Fruit fly (Drosophila melanogaster) whole organism, embryonic: ENCODE results near the gene Bub1.

Source experiments
- CG1024 ChIP-seq: fragments of 200-800 bp; sonication (Bioruptor generic); IDR thresholded peaks from 2 replicates; pipeline ENCODE4 v1.3.6; 2022; ENCODE audit warnings: missing biosample characterization, missing genetic modification characterization
- CG13287 ChIP-seq: fragments of 200-800 bp; sonication (Bioruptor generic); IDR thresholded peaks from 2 replicates; pipeline ENCODE4 v1.3.6; 2022; ENCODE audit warnings: missing biosample characterization, missing genetic modification characterization; ENCODE audit not compliant: partially characterized antibody
- CG14860 ChIP-seq: fragments of 200-800 bp; sonication (Bioruptor generic); IDR thresholded peaks from 3 replicates; pipeline ENCODE4 v1.3.6; 2022; ENCODE audit warnings: missing biosample characterization, missing genetic modification characterization; ENCODE audit not compliant: partially characterized antibody
- CG15011 ChIP-seq: fragments of 200-800 bp; sonication (Bioruptor generic); optimal IDR thresholded peaks from 3 replicates; lab custom pipeline; 2018; ENCODE audit warnings: missing biosample characterization, mild to moderate bottlenecking, missing genetic modification characterization
- CG15696 ChIP-seq: fragments of 200-800 bp; sonication (Bioruptor generic); optimal IDR thresholded peaks from 2 replicates; lab custom pipeline; 2019; ENCODE audit warnings: missing biosample characterization, mild to moderate bottlenecking, missing genetic modification characterization, moderate library complexity
- CG16779 ChIP-seq: fragments of 200-800 bp; sonication (Bioruptor generic); IDR thresholded peaks from 2 replicates; pipeline ENCODE4 v1.3.6; 2022; ENCODE audit warnings: missing biosample characterization, missing genetic modification characterization
- CG4617 ChIP-seq: fragments of 200-800 bp; sonication (Bioruptor generic); optimal IDR thresholded peaks from 3 replicates; lab custom pipeline; 2016; ENCODE audit warnings: missing biosample characterization, missing genetic modification characterization, borderline replicate concordance
- CG9727 ChIP-seq: fragments of 200-800 bp; sonication (Bioruptor generic); optimal IDR thresholded peaks from 3 replicates; lab custom pipeline; 2017; ENCODE audit warnings: missing biosample characterization, mild to moderate bottlenecking, missing genetic modification characterization
- D ChIP-seq, 2 experiments: fragments of 200-800 bp in 1 of 2; fragments of >200 bp in 1 of 2; sonication (Bioruptor generic) in 1 of 2; optimal IDR thresholded peaks; 2 replicates in 1 of 2; 3 replicates in 1 of 2; lab custom pipeline; 2017; ENCODE audit warnings: mild to moderate bottlenecking in 1 of 2, missing biosample characterization in 1 of 2, missing genetic modification characterization in 1 of 2, missing genetic modification reagents in 1 of 2
- Dek ChIP-seq: fragments of 200-800 bp; sonication (Bioruptor generic); optimal IDR thresholded peaks from 3 replicates; lab custom pipeline; 2019; ENCODE audit warnings: missing biosample characterization, mild to moderate bottlenecking, missing genetic modification characterization, moderate library complexity
- Dref ChIP-seq: fragments of 200-800 bp; sonication (Bioruptor generic); IDR thresholded peaks from 2 replicates; pipeline ENCODE4 v1.3.6; 2022; ENCODE audit warnings: missing biosample characterization, missing genetic modification characterization
- ERR ChIP-seq: fragments of 200-800 bp; sonication (Bioruptor generic); optimal IDR thresholded peaks from 2 replicates; lab custom pipeline; 2016; ENCODE audit warnings: missing biosample characterization, missing genetic modification characterization
- Elba2 ChIP-seq: fragments of 200-800 bp; sonication (Bioruptor generic); optimal IDR thresholded peaks from 3 replicates; lab custom pipeline; 2016; ENCODE audit warnings: missing biosample characterization, missing genetic modification characterization
- Hand ChIP-seq: fragments of 200-800 bp; sonication (Bioruptor generic); optimal IDR thresholded peaks from 2 replicates; lab custom pipeline; 2017; ENCODE audit warnings: mild to moderate bottlenecking, missing biosample characterization, missing genetic modification reagents, missing genetic modification characterization
- Jarid2 ChIP-seq: fragments of 200-800 bp; sonication (Bioruptor generic); optimal IDR thresholded peaks from 3 replicates; lab custom pipeline; 2017; ENCODE audit warnings: mild to moderate bottlenecking, missing biosample characterization, missing genetic modification reagents, missing genetic modification characterization
- MBD-R2 ChIP-seq: fragments of 200-800 bp; sonication (Bioruptor generic); IDR thresholded peaks from 2 replicates; pipeline ENCODE4 v1.3.6; 2022; ENCODE audit warnings: missing biosample characterization, missing genetic modification characterization
- MESR4 ChIP-seq: fragments of 200-800 bp; sonication (Bioruptor generic); optimal IDR thresholded peaks from 2 replicates; lab custom pipeline; 2018; ENCODE audit warnings: missing biosample characterization, mild to moderate bottlenecking, missing genetic modification characterization, moderate library complexity
- NC2β ChIP-seq: fragments of 200-800 bp; sonication (Bioruptor generic); optimal IDR thresholded peaks from 2 replicates; lab custom pipeline; 2016; ENCODE audit warnings: missing biosample characterization, missing genetic modification characterization
- NFAT ChIP-seq: fragments of 200-800 bp; sonication (Bioruptor generic); IDR thresholded peaks from 2 replicates; pipeline ENCODE4 v1.3.6; 2022; ENCODE audit warnings: missing biosample characterization, missing genetic modification characterization
- Pdp1 ChIP-seq, 2 experiments: fragments of 200-800 bp; sonication (Bioruptor generic); optimal IDR thresholded peaks; 3 replicates each; lab custom pipeline; 2016; ENCODE audit warnings: missing biosample characterization in 2 of 2, missing genetic modification characterization in 2 of 2, mild to moderate bottlenecking in 1 of 2, moderate library complexity in 1 of 2
- Scr ChIP-seq: fragments of 200-800 bp; sonication (Bioruptor generic); IDR thresholded peaks from 2 replicates; pipeline ENCODE4 v1.3.6; 2022; ENCODE audit warnings: missing biosample characterization, missing genetic modification characterization; ENCODE audit not compliant: partially characterized antibody
- Sry-β ChIP-seq: fragments of 200-800 bp; sonication (Bioruptor generic); optimal IDR thresholded peaks from 2 replicates; lab custom pipeline; 2018; ENCODE audit warnings: missing biosample characterization, mild to moderate bottlenecking, missing genetic modification characterization, moderate library complexity
- Sry-δ ChIP-seq: fragments of 200-800 bp; sonication (Bioruptor generic); optimal IDR thresholded peaks from 2 replicates; lab custom pipeline; 2016; ENCODE audit warnings: missing biosample characterization, missing genetic modification characterization
- Taf1 ChIP-seq: fragments of 200-800 bp; sonication (Bioruptor generic); IDR thresholded peaks from 2 replicates; pipeline ENCODE4 v1.3.6; 2022; ENCODE audit warnings: missing biosample characterization, missing genetic modification characterization
- YL-1 ChIP-seq: fragments of 200-800 bp; sonication (Bioruptor generic); optimal IDR thresholded peaks from 3 replicates; lab custom pipeline; 2017; ENCODE audit warnings: missing biosample characterization, mild to moderate bottlenecking, missing genetic modification characterization
- ems ChIP-seq: fragments of 200-800 bp; sonication (Bioruptor generic); optimal IDR thresholded peaks from 3 replicates; lab custom pipeline; 2016; ENCODE audit warnings: missing biosample characterization, missing genetic modification characterization
- gce ChIP-seq: fragments of 200-800 bp; sonication (Bioruptor generic); IDR thresholded peaks from 3 replicates; pipeline ENCODE4 v1.3.6; 2022; ENCODE audit warnings: missing biosample characterization, missing genetic modification characterization
- lilli ChIP-seq: fragments of 200-800 bp; sonication (Bioruptor generic); optimal IDR thresholded peaks from 3 replicates; lab custom pipeline; 2016; ENCODE audit warnings: missing biosample characterization, missing genetic modification characterization
- pan ChIP-seq, 4 experiments: fragments of >200 bp in 3 of 4; fragments of 200-800 bp in 1 of 4; sonication (Bioruptor generic) in 1 of 4; optimal IDR thresholded peaks in 3 of 4; IDR thresholded peaks in 1 of 4; 2 replicates each; pipeline versions ENCODE4 v1.3.6 to Lab custom; 2017 to 2022; ENCODE audit warnings: missing biosample characterization in 2 of 4, missing genetic modification characterization in 2 of 4, mixed read lengths in 1 of 4
- pzg ChIP-seq: fragments of 200-800 bp; sonication (Bioruptor generic); optimal IDR thresholded peaks from 3 replicates; lab custom pipeline; 2018; ENCODE audit warnings: missing biosample characterization, mild to moderate bottlenecking, missing genetic modification characterization, moderate library complexity
- sna ChIP-seq: fragments of 200-800 bp; sonication (Bioruptor generic); IDR thresholded peaks from 2 replicates; pipeline ENCODE4 v1.3.6; 2022; ENCODE audit warnings: missing biosample characterization, missing genetic modification characterization; ENCODE audit not compliant: partially characterized antibody
- sob ChIP-seq: fragments of 200-800 bp; sonication (Bioruptor generic); IDR thresholded peaks from 2 replicates; pipeline ENCODE4 v1.3.6; 2022; ENCODE audit warnings: missing biosample characterization, missing genetic modification characterization
- yki ChIP-seq: fragments of >200 bp; optimal IDR thresholded peaks from 3 replicates; lab custom pipeline; 2018
- zen2 ChIP-seq: fragments of 200-800 bp; sonication (Bioruptor generic); IDR thresholded peaks from 3 replicates; pipeline ENCODE4 v1.3.6; 2022; ENCODE audit warnings: missing biosample characterization, missing genetic modification characterization; ENCODE audit not compliant: partially characterized antibody

Bub1 gene

dm6 chr2L:5326414-5327265 is 48.0 kb downstream of the Bub1 start, which contains the start of the genes Ncoa6 and cype (continued):
- TF ChIP-seq CG9727 (GFP tag; lab: Kevin White, UChicago) (peak; percentile 56), sob (0 out of 2 replicates have a peak, but pooled peaks have one; percentile 40), CG15011 (GFP tag; lab: Kevin White, UChicago) (no peak), pan (optimal IDR thresholded peaks at IDR 0.05; lab: Kevin White, UChicago) (no peak), pan (GFP tag; optimal IDR thresholded peaks at IDR 0.05 in 1 of 2, IDR thresholded peaks at IDR 0.05 in 1 of 2) (peak in 1 of 2 experiments; percentile 33), Taf1 (GFP tag; lab: Robert Waterston, UW) (no peak), ERR (GFP tag; lab: Kevin White, UChicago) (no peak), yki (lab: Kevin White, UChicago) (no peak), CG4617 (GFP tag; lab: Kevin White, UChicago) (peak; percentile 2), CG15696 (tag; lab: Kevin White, UChicago) (peak; percentile 51), Elba2 (GFP tag; lab: Kevin White, UChicago) (no peak), CG1024 (GFP tag; lab: Robert Waterston, UW) (no peak), NC2β (GFP tag; lab: Kevin White, UChicago) (no peak), Jarid2 (no peak), CG14860 (GFP tag; lab: Robert Waterston, UW) (peak; percentile 68), Hand (GFP tag; lab: Kevin White, UChicago) (no peak), Dref (GFP tag; lab: Robert Waterston, UW) (peak; percentile 64), ems (GFP tag; lab: Kevin White, UChicago) (no peak), lilli (GFP tag; lab: Kevin White, UChicago) (peak; percentile 45), D (optimal IDR thresholded peaks at IDR 0.05; lab: Kevin White, UChicago) (no peak), D (GFP tag; optimal IDR thresholded peaks at IDR 0.05; lab: Kevin White, UChicago) (no peak), NFAT (GFP tag; lab: Robert Waterston, UW) (peak; percentile 47; the same call in 1 of the 2 replicates)

dm6 chr2L:5327266-5327621 is 48.6 kb downstream of the Bub1 start:
- TF ChIP-seq Sry-δ (GFP tag; lab: Kevin White, UChicago) = peak; percentile 33
- no peak for TF ChIP-seq Sry-β
- TF ChIP-seq Scr (GFP tag; lab: Robert Waterston, UW) = 0 out of 2 replicates have a peak, but pooled peaks have one; percentile 22
- peak; percentile 10 for TF ChIP-seq CG4617 (GFP tag; lab: Kevin White, UChicago)
- TF ChIP-seq gce = 0 out of 3 replicates have a peak, but pooled peaks have one; percentile 30
- no peak for TF ChIP-seq Dek (tag; lab: Kevin White, UChicago)
- TF ChIP-seq pzg (GFP tag; lab: Kevin White, UChicago) = peak; percentile 24
- TF ChIP-seq YL-1 (GFP tag; lab: Kevin White, UChicago) = peak; percentile 46
- 0 out of 2 replicates have a peak, but pooled peaks have one; percentile 0 for TF ChIP-seq sna (GFP tag; lab: Robert Waterston, UW)
- no peak; the same call in none of the 2 replicates for TF ChIP-seq CG13287 (GFP tag; lab: Robert Waterston, UW)
- TF ChIP-seq MESR4 (GFP tag; lab: Kevin White, UChicago) = peak; percentile 84
- 0 out of 3 replicates have a peak, but pooled peaks have one; percentile 0 for TF ChIP-seq zen2 (GFP tag; lab: Robert Waterston, UW)
- peak in 1 of 2 experiments; percentile 98 for TF ChIP-seq Pdp1 (GFP tag; optimal IDR thresholded peaks at IDR 0.05; lab: Kevin White, UChicago)
- no peak for TF ChIP-seq CG16779 (GFP tag; lab: Robert Waterston, UW)
- TF ChIP-seq MBD-R2 (GFP tag; lab: Robert Waterston, UW) = 0 out of 2 replicates have a peak, but pooled peaks have one; percentile 26
